Fruit fly (Drosophila melanogaster) Kc167 (cell line): ENCODE results near the gene Gr22e.

Experiments
- Myc ChIP-seq: fragments of >200 bp; optimal IDR thresholded peaks from 2 replicates; lab custom pipeline; 2017; ENCODE audit warnings: missing external identifiers
- Sin3A ChIP-seq: fragments of >200 bp; optimal IDR thresholded peaks from 2 replicates; lab custom pipeline; 2018; ENCODE audit warnings: missing external identifiers
- insv ChIP-seq: fragments of >200 bp; optimal IDR thresholded peaks from 3 replicates; lab custom pipeline; 2018; ENCODE audit warnings: missing external identifiers
- psq ChIP-seq: fragments of >200 bp; optimal IDR thresholded peaks from 2 replicates; lab custom pipeline; 2017; ENCODE audit warnings: missing external identifiers
- ttk ChIP-seq: sonication (Bioruptor generic); optimal IDR thresholded peaks from 2 replicates; lab custom pipeline; 2017; ENCODE audit warnings: missing external identifiers

DNA sequence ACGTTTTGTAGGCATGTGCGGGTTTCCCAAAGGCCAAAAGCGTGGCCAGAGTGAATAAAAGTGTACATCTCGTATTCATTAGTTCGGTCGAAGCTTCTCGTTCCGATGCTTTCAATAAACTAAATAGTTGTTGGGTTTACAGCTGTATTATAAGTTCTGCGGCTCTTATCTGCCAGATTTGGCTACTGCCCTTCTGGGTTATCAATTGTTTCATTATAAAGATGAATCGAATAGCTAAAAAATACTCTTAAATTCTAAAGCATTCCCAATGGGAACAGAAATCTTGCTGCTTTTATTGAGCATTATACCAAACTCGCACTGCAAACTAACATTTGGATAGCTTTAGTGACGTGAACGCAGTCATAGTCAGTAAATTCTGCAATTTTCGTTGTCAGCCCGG, 42.5 kb downstream of the Gr22e start, which contains the start of gene CG31664:
- no peak for TF ChIP-seq ttk (lab: Kevin White, UChicago)
- no peak for TF ChIP-seq psq (lab: Kevin White, UChicago)
- no peak for TF ChIP-seq insv (lab: Kevin White, UChicago)
- no peak for TF ChIP-seq Sin3A (lab: Kevin White, UChicago)
- TF ChIP-seq Myc (lab: Kevin White, UChicago), result no peak
